Worm (Caenorhabditis elegans) whole organism, L2 larva: ENCODE measurements around the gene F58A4.6.

Experiments
- R02D3.7 ChIP-seq: fragments of 150-350 bp; optimal IDR thresholded peaks from 2 replicates; lab custom pipeline; 2014; ENCODE audit warnings: missing biosample characterization, missing genetic modification characterization
- alr-1 ChIP-seq: fragments of 150-350 bp; optimal IDR thresholded peaks from 2 replicates; lab custom pipeline; 2014; ENCODE audit warnings: missing biosample characterization, missing genetic modification characterization
- ceh-16 ChIP-seq: fragments of 150-350 bp; optimal IDR thresholded peaks from 2 replicates; lab custom pipeline; 2014; ENCODE audit warnings: missing biosample characterization, missing genetic modification characterization
- nhr-10 ChIP-seq: sonication (generic microtip); optimal IDR thresholded peaks from 2 replicates; lab custom pipeline; 2017; ENCODE audit warnings: missing biosample characterization, missing genetic modification characterization
- nhr-11 ChIP-seq: fragments of 150-350 bp; optimal IDR thresholded peaks from 2 replicates; lab custom pipeline; 2014; ENCODE audit warnings: missing biosample characterization, missing genetic modification characterization
- nhr-6 ChIP-seq: fragments of 150-350 bp; optimal IDR thresholded peaks from 2 replicates; lab custom pipeline; 2014; ENCODE audit warnings: missing biosample characterization, missing genetic modification characterization
- skn-1 ChIP-seq: sonication (generic microtip); optimal IDR thresholded peaks from 2 replicates; lab custom pipeline; 2017; ENCODE audit warnings: missing biosample characterization, missing genetic modification characterization
- snpc-4 ChIP-seq: fragments of 150-350 bp; optimal IDR thresholded peaks from 2 replicates; lab custom pipeline; 2014; ENCODE audit warnings: missing biosample characterization, missing genetic modification characterization
- unc-39 ChIP-seq: fragments of 150-350 bp; optimal IDR thresholded peaks from 2 replicates; lab custom pipeline; 2014; ENCODE audit warnings: missing biosample characterization, missing genetic modification characterization
- unc-55 ChIP-seq: fragments of 150-350 bp; sonication (generic microtip); optimal IDR thresholded peaks from 3 replicates; lab custom pipeline; 2014; ENCODE audit warnings: missing biosample characterization, missing genetic modification reagents, missing genetic modification characterization

DNA sequence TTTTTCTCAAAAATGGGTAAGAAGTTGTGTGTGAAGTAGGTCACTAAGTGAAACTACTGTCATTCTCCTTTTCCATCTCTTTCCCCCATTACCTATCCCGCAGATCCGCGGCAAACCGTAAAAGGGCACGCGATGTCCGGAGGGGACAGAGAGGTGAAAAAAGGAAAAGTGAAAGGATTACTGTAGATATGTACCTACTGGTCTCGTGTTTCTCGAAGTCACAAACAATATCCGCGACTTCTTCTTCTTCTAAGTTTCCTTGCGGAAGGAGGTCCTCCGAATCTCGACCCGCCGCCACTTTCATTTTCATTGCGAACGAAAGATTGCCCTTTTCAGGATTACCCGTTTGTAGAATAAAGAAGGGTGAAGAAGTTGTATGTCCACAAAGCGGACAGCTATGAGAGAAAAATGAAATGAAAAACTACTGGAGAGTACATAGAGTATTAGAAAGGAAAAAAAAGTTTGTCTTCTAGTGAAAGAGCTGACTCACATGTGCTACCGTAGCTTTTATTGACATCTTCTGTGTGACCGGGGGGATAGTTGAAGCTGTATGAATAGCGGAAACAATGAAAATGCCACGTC lies 32.2 kb downstream of the F58A4.6 start:
- TF ChIP-seq nhr-11 (tag; lab: Kevin White, UChicago) = no peak
- no peak for TF ChIP-seq skn-1
- TF ChIP-seq nhr-10 = no peak
- no peak for TF ChIP-seq unc-39
- no peak for TF ChIP-seq snpc-4 (tag; lab: Kevin White, UChicago)
- TF ChIP-seq nhr-6 (tag; lab: Kevin White, UChicago) = no peak
- no peak for TF ChIP-seq R02D3.7 (tag; lab: Kevin White, UChicago)
- TF ChIP-seq ceh-16 = no peak
- TF ChIP-seq unc-55 (GFP tag; lab: Kevin White, UChicago) = no peak
- TF ChIP-seq alr-1 (tag; lab: Kevin White, UChicago) = no peak
